Fruit fly (Drosophila melanogaster) whole organism, embryonic: ENCODE measurements around the gene trx.

Experiments used
- B-H1 ChIP-seq: fragments of 200-800 bp; sonication (Bioruptor generic); IDR thresholded peaks from 3 replicates; pipeline ENCODE4 v1.3.6; 2022; ENCODE audit warnings: missing biosample characterization, missing genetic modification characterization
- CG10366 ChIP-seq: fragments of 200-800 bp; sonication (Bioruptor generic); IDR thresholded peaks from 2 replicates; pipeline ENCODE4 v1.3.6; 2022; ENCODE audit warnings: missing biosample characterization, missing genetic modification characterization
- CG11456 ChIP-seq: fragments of 200-800 bp; sonication (Bioruptor generic); IDR thresholded peaks from 3 replicates; pipeline ENCODE4 v1.3.6; 2022; ENCODE audit warnings: missing biosample characterization, missing genetic modification characterization
- CG12071 ChIP-seq: fragments of 200-800 bp; sonication (Bioruptor generic); optimal IDR thresholded peaks from 3 replicates; lab custom pipeline; 2018; ENCODE audit warnings: missing biosample characterization, mild to moderate bottlenecking, missing genetic modification characterization
- CG12769 ChIP-seq: fragments of 200-800 bp; sonication (Bioruptor generic); optimal IDR thresholded peaks from 2 replicates; lab custom pipeline; 2019; ENCODE audit warnings: missing biosample characterization, mild to moderate bottlenecking, missing genetic modification characterization, moderate library complexity
- CG13424 ChIP-seq: fragments of 200-800 bp; sonication (Bioruptor generic); optimal IDR thresholded peaks from 2 replicates; lab custom pipeline; 2019; ENCODE audit warnings: missing biosample characterization, mild to moderate bottlenecking, missing genetic modification characterization, moderate library complexity
- CG15269 ChIP-seq: fragments of 200-800 bp; sonication (Bioruptor generic); optimal IDR thresholded peaks from 2 replicates; lab custom pipeline; 2018; ENCODE audit warnings: missing biosample characterization, mild to moderate bottlenecking, missing genetic modification characterization, moderate library complexity
- CG15601 ChIP-seq: fragments of 200-800 bp; sonication (Bioruptor generic); optimal IDR thresholded peaks from 3 replicates; lab custom pipeline; 2019; ENCODE audit warnings: missing biosample characterization, mild to moderate bottlenecking, missing genetic modification characterization, moderate library complexity
- CG15696 ChIP-seq: fragments of 200-800 bp; sonication (Bioruptor generic); optimal IDR thresholded peaks from 2 replicates; lab custom pipeline; 2019; ENCODE audit warnings: missing biosample characterization, mild to moderate bottlenecking, missing genetic modification characterization, moderate library complexity
- CG16815 ChIP-seq: fragments of 200-800 bp; sonication (Bioruptor generic); optimal IDR thresholded peaks from 3 replicates; lab custom pipeline; 2017; ENCODE audit warnings: missing biosample characterization, mild to moderate bottlenecking, missing genetic modification characterization
- CG17912 ChIP-seq: fragments of 200-800 bp; sonication (Bioruptor generic); optimal IDR thresholded peaks from 2 replicates; lab custom pipeline; 2018; ENCODE audit warnings: missing biosample characterization, mild to moderate bottlenecking, missing genetic modification characterization
- CG30020 ChIP-seq: fragments of 200-800 bp; optimal IDR thresholded peaks from 2 replicates; lab custom pipeline; 2019; ENCODE audit warnings: missing biosample characterization, mild to moderate bottlenecking, missing genetic modification characterization, moderate library complexity
- CG3163 ChIP-seq: fragments of 200-800 bp; sonication (Bioruptor generic); optimal IDR thresholded peaks from 3 replicates; lab custom pipeline; 2016; ENCODE audit warnings: missing biosample characterization, missing genetic modification characterization
- CG42726 ChIP-seq: fragments of 200-800 bp; sonication (Bioruptor generic); IDR thresholded peaks from 2 replicates; pipeline ENCODE4 v1.3.6; 2022; ENCODE audit warnings: missing biosample characterization, missing genetic modification characterization; ENCODE audit not compliant: partially characterized antibody
- CG4617 ChIP-seq: fragments of 200-800 bp; sonication (Bioruptor generic); optimal IDR thresholded peaks from 3 replicates; lab custom pipeline; 2016; ENCODE audit warnings: missing biosample characterization, missing genetic modification characterization, borderline replicate concordance
- CG5180 ChIP-seq: fragments of 200-800 bp; sonication (Bioruptor generic); optimal IDR thresholded peaks from 3 replicates; lab custom pipeline; 2017; ENCODE audit warnings: missing biosample characterization, missing genetic modification characterization, mild to moderate bottlenecking, moderate library complexity, missing genetic modification reagents
- CG5245 ChIP-seq: fragments of 200-800 bp; sonication (Bioruptor generic); optimal IDR thresholded peaks from 3 replicates; lab custom pipeline; 2016; ENCODE audit warnings: missing biosample characterization, missing genetic modification characterization
- CG6765 ChIP-seq: fragments of 200-800 bp; sonication (Bioruptor generic); optimal IDR thresholded peaks from 3 replicates; lab custom pipeline; 2017; ENCODE audit warnings: missing biosample characterization, mild to moderate bottlenecking, missing genetic modification characterization
- CG7556 ChIP-seq: fragments of 200-800 bp; sonication (Bioruptor generic); optimal IDR thresholded peaks from 2 replicates; lab custom pipeline; 2017; ENCODE audit warnings: missing biosample characterization, mild to moderate bottlenecking, missing genetic modification characterization
- CG8359 ChIP-seq: fragments of 200-800 bp; sonication (Bioruptor generic); optimal IDR thresholded peaks from 2 replicates; lab custom pipeline; 2017; ENCODE audit warnings: missing biosample characterization, mild to moderate bottlenecking, missing genetic modification characterization, borderline replicate concordance
- CG8388 ChIP-seq: fragments of 200-800 bp; sonication (Bioruptor generic); optimal IDR thresholded peaks from 2 replicates; lab custom pipeline; 2019; ENCODE audit warnings: missing biosample characterization, mild to moderate bottlenecking, missing genetic modification characterization, moderate library complexity
- CG8765 ChIP-seq: fragments of 200-800 bp; sonication (Bioruptor generic); IDR thresholded peaks from 2 replicates; pipeline ENCODE4 v1.3.6; 2022; ENCODE audit warnings: missing biosample characterization, missing genetic modification characterization
- CG8944 ChIP-seq: fragments of 200-800 bp; sonication (Bioruptor generic); optimal IDR thresholded peaks from 3 replicates; lab custom pipeline; 2016; ENCODE audit warnings: missing biosample characterization, missing genetic modification characterization
- Chrac-16 ChIP-seq: fragments of 200-800 bp; sonication (Bioruptor generic); optimal IDR thresholded peaks from 3 replicates; lab custom pipeline; 2016; ENCODE audit warnings: missing biosample characterization, missing genetic modification characterization
- CkIIα-i1 ChIP-seq: fragments of 200-800 bp; sonication (Bioruptor generic); IDR thresholded peaks from 2 replicates; pipeline ENCODE4 v1.3.6; 2022; ENCODE audit warnings: missing biosample characterization, missing genetic modification characterization
- D19A ChIP-seq: fragments of 200-800 bp; optimal IDR thresholded peaks from 3 replicates; lab custom pipeline; 2019; ENCODE audit warnings: missing biosample characterization, mild to moderate bottlenecking, missing genetic modification characterization, moderate library complexity
- Dll ChIP-seq: fragments of 200-800 bp; sonication (Bioruptor generic); IDR thresholded peaks from 4 replicates; pipeline ENCODE4 v1.3.6; 2022; ENCODE audit warnings: missing biosample characterization, missing genetic modification characterization; ENCODE audit not compliant: partially characterized antibody
- Ets65A ChIP-seq: fragments of 200-800 bp; sonication (Bioruptor generic); peaks from one replicate; lab custom pipeline; 2016; ENCODE audit warnings: missing biosample characterization, missing genetic modification characterization
- Hr78 ChIP-seq, 2 experiments: fragments of 200-800 bp in 1 of 2; fragments of >200 bp in 1 of 2; sonication (Bioruptor generic) in 1 of 2; optimal IDR thresholded peaks; 2 replicates each; lab custom pipeline; 2017 to 2019; ENCODE audit warnings: missing biosample characterization in 2 of 2, missing genetic modification characterization in 2 of 2, mild to moderate bottlenecking in 1 of 2, moderate library complexity in 1 of 2
- Side ChIP-seq: fragments of 200-800 bp; sonication (Bioruptor generic); optimal IDR thresholded peaks from 2 replicates; lab custom pipeline; 2016; ENCODE audit warnings: missing biosample characterization, missing genetic modification characterization
- Sry-δ ChIP-seq: fragments of 200-800 bp; sonication (Bioruptor generic); optimal IDR thresholded peaks from 2 replicates; lab custom pipeline; 2016; ENCODE audit warnings: missing biosample characterization, missing genetic modification characterization
- btn ChIP-seq: fragments of 200-800 bp; sonication (Bioruptor generic); optimal IDR thresholded peaks from 2 replicates; lab custom pipeline; 2016; ENCODE audit warnings: missing biosample characterization, missing genetic modification characterization
- croc ChIP-seq: fragments of 200-800 bp; sonication (Bioruptor generic); conservative IDR thresholded peaks from 3 replicates; pipeline ENCODE4 v1.3.6; 2022; ENCODE audit warnings: missing biosample characterization, missing genetic modification characterization
- dan ChIP-seq: fragments of 200-800 bp; sonication (Bioruptor generic); IDR thresholded peaks from 2 replicates; pipeline ENCODE4 v1.3.6; 2022; ENCODE audit warnings: missing biosample characterization, missing genetic modification characterization
- dysf ChIP-seq: fragments of 200-800 bp; sonication (Bioruptor generic); IDR thresholded peaks from 3 replicates; pipeline ENCODE4 v1.3.6; 2022; ENCODE audit warnings: missing biosample characterization, missing genetic modification characterization
- ems ChIP-seq: fragments of 200-800 bp; sonication (Bioruptor generic); optimal IDR thresholded peaks from 3 replicates; lab custom pipeline; 2016; ENCODE audit warnings: missing biosample characterization, missing genetic modification characterization
- ewg ChIP-seq: fragments of 200-800 bp; sonication (Bioruptor generic); optimal IDR thresholded peaks from 3 replicates; lab custom pipeline; 2017; ENCODE audit warnings: mild to moderate bottlenecking, missing biosample characterization, missing genetic modification reagents, missing genetic modification characterization
- exex ChIP-seq: fragments of 200-800 bp; sonication (Bioruptor generic); optimal IDR thresholded peaks from 4 replicates; lab custom pipeline; 2018; ENCODE audit warnings: missing biosample characterization, mild to moderate bottlenecking, missing genetic modification characterization, moderate library complexity
- grau ChIP-seq: fragments of 200-800 bp; optimal IDR thresholded peaks from 3 replicates; lab custom pipeline; 2019; ENCODE audit warnings: missing biosample characterization, mild to moderate bottlenecking, missing genetic modification characterization, moderate library complexity
- jing ChIP-seq: fragments of 200-800 bp; sonication (Bioruptor generic); optimal IDR thresholded peaks from 2 replicates; lab custom pipeline; 2018; ENCODE audit warnings: missing biosample characterization, mild to moderate bottlenecking, missing genetic modification characterization
- jumu ChIP-seq: fragments of 200-800 bp; sonication (Bioruptor generic); optimal IDR thresholded peaks from 3 replicates; lab custom pipeline; 2016; ENCODE audit warnings: missing biosample characterization, missing genetic modification characterization
- kni ChIP-seq: fragments of 200-800 bp; sonication (Bioruptor generic); optimal IDR thresholded peaks from 3 replicates; lab custom pipeline; 2017; ENCODE audit warnings: mild to moderate bottlenecking, missing biosample characterization, missing genetic modification reagents, missing genetic modification characterization
- mirr ChIP-seq: fragments of 200-800 bp; sonication (Bioruptor generic); optimal IDR thresholded peaks from 3 replicates; lab custom pipeline; 2018; ENCODE audit warnings: missing biosample characterization, mild to moderate bottlenecking, missing genetic modification characterization
- mld ChIP-seq: fragments of 200-800 bp; sonication (Bioruptor generic); IDR thresholded peaks from 3 replicates; pipeline ENCODE4 v1.3.6; 2022; ENCODE audit warnings: missing biosample characterization, missing genetic modification characterization; ENCODE audit not compliant: partially characterized antibody
- otp ChIP-seq: fragments of 200-800 bp; sonication (Bioruptor generic); IDR thresholded peaks from 3 replicates; pipeline ENCODE4, ENCODE4 v1.3.6; 2022; ENCODE audit warnings: missing biosample characterization, missing genetic modification characterization
- pho ChIP-seq: fragments of 200-800 bp; sonication (Bioruptor generic); optimal IDR thresholded peaks from 2 replicates; lab custom pipeline; 2016; ENCODE audit warnings: missing biosample characterization, missing genetic modification characterization
- psq ChIP-seq: fragments of 200-800 bp; sonication (Bioruptor generic); optimal IDR thresholded peaks from 2 replicates; lab custom pipeline; 2017; ENCODE audit warnings: missing biosample characterization, missing genetic modification characterization
- run ChIP-seq: fragments of 200-800 bp; sonication (Bioruptor generic); optimal IDR thresholded peaks from 3 replicates; lab custom pipeline; 2018; ENCODE audit warnings: missing biosample characterization, mild to moderate bottlenecking, missing genetic modification characterization
- unpg ChIP-seq: fragments of 200-800 bp; sonication (Bioruptor generic); optimal IDR thresholded peaks from 3 replicates; lab custom pipeline; 2018; ENCODE audit warnings: missing biosample characterization, mild to moderate bottlenecking, missing genetic modification characterization, moderate library complexity
- wek ChIP-seq: fragments of 200-800 bp; sonication (Bioruptor generic); optimal IDR thresholded peaks from 3 replicates; lab custom pipeline; 2018; ENCODE audit warnings: missing biosample characterization, mild to moderate bottlenecking, missing genetic modification characterization, moderate library complexity
- wor ChIP-seq: fragments of 200-800 bp; sonication (Bioruptor generic); IDR thresholded peaks from 2 replicates; pipeline ENCODE4 v1.3.6; 2022; ENCODE audit warnings: missing biosample characterization, missing genetic modification characterization

The trx gene

DNA sequence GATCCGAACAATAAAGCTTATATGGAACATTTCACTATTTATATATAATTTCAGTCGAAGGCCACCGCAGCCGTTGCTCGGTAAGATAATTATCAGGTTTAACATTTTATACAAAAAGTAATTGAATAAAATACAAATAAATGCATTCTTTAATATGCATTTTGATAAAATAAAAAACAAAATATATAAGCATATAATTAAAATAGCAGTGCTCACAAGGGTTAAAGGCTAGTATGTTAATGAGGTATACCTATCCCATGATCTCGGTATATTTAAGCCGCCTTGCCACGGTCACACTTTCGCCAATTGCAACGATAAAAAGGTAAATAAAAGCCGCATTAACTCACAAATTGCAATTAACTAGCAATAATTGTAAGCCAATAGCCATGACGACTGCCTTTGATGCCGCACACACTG is 22.1 kb upstream of the trx start, which contains the start of gene Polr2I (continued):
- TF ChIP-seq btn (GFP tag; lab: Kevin White, UChicago) (no peak), wek (GFP tag; lab: Kevin White, UChicago) (no peak), exex (tag; lab: Kevin White, UChicago) (peak; percentile 20), CG8944 (no peak), mirr (GFP tag; lab: Kevin White, UChicago) (no peak), Side (GFP tag; lab: Kevin White, UChicago) (no peak), pho (no peak), CG8765 (no peak), CG30020 (tag; lab: Kevin White, UChicago) (peak; percentile 29), CG12071 (GFP tag; lab: Kevin White, UChicago) (no peak), Sry-δ (GFP tag; lab: Kevin White, UChicago) (no peak), dan (GFP tag; lab: Robert Waterston, UW) (no peak), B-H1 (GFP tag; lab: Robert Waterston, UW) (no peak), CG4617 (no peak), CG6765 (no peak), ems (GFP tag; lab: Kevin White, UChicago) (no peak), CG8359 (GFP tag; lab: Kevin White, UChicago) (no peak), CG42726 (GFP tag; lab: Robert Waterston, UW) (0 out of 2 replicates have a peak, but pooled peaks have one; percentile 25), D19A (tag; lab: Kevin White, UChicago) (no peak), Dll (GFP tag; lab: Robert Waterston, UW) (0 out of 4 replicates have a peak, but pooled peaks have one; percentile 49), run (tag; lab: Kevin White, UChicago) (no peak), mld (no peak), psq (no peak), CG15601 (tag; lab: Kevin White, UChicago) (no peak), grau (tag; lab: Kevin White, UChicago) (peak; percentile 55), CkIIα-i1 (no peak), Hr78 (GFP tag; optimal IDR thresholded peaks at IDR 0.05; lab: Kevin White, UChicago) (no peak), CG8388 (peak; percentile 18), CG5180 (GFP tag; lab: Kevin White, UChicago) (no peak), CG3163 (GFP tag; lab: Kevin White, UChicago) (no peak), CG16815 (GFP tag; lab: Kevin White, UChicago) (peak; percentile 16), CG7556 (GFP tag; lab: Kevin White, UChicago) (peak; percentile 37), wor (no peak), Ets65A (GFP tag; lab: Kevin White, UChicago) (no peak), CG13424 (tag; lab: Kevin White, UChicago) (peak; percentile 45), CG15269 (peak; percentile 44), CG17912 (GFP tag; lab: Kevin White, UChicago) (no peak), kni (GFP tag; lab: Kevin White, UChicago) (no peak), CG10366 (GFP tag; lab: Robert Waterston, UW) (no peak; the same call in 1 of the 2 replicates), jing (no peak), CG5245 (GFP tag; lab: Kevin White, UChicago) (no peak), croc (GFP tag; lab: Robert Waterston, UW) (no peak), CG11456 (GFP tag; lab: Robert Waterston, UW) (no peak), jumu (GFP tag; lab: Kevin White, UChicago) (no peak), ewg (no peak), CG15696 (tag; lab: Kevin White, UChicago) (peak; percentile 26), Chrac-16 (peak; percentile 39), CG12769 (tag; lab: Kevin White, UChicago) (no peak), unpg (peak; percentile 17), dysf (GFP tag; lab: Robert Waterston, UW) (peak; percentile 21; the same call in 1 of the 3 replicates), otp (no peak)
